Fruit fly (Drosophila melanogaster) whole organism, embryonic: Measurements from ENCODE around the gene CG10165.

Experiments used
- Aef1 ChIP-seq: fragments of 200-800 bp; sonication (Bioruptor generic); IDR thresholded peaks from 3 replicates; pipeline ENCODE4 v1.3.6; 2022; ENCODE audit warnings: missing biosample characterization, missing genetic modification characterization
- Atf3 ChIP-seq: fragments of 200-800 bp; sonication (Bioruptor generic); optimal IDR thresholded peaks from 3 replicates; lab custom pipeline; 2016; ENCODE audit warnings: missing biosample characterization, missing genetic modification characterization
- CG11456 ChIP-seq: fragments of 200-800 bp; sonication (Bioruptor generic); IDR thresholded peaks from 3 replicates; pipeline ENCODE4 v1.3.6; 2022; ENCODE audit warnings: missing biosample characterization, missing genetic modification characterization
- CG12155 ChIP-seq: fragments of 200-800 bp; sonication (Bioruptor generic); optimal IDR thresholded peaks from 3 replicates; lab custom pipeline; 2016; ENCODE audit warnings: missing biosample characterization, missing genetic modification characterization
- CG12659 ChIP-seq: fragments of 200-800 bp; sonication (Bioruptor generic); optimal IDR thresholded peaks from 3 replicates; lab custom pipeline; 2017; ENCODE audit warnings: mild to moderate bottlenecking, missing biosample characterization, missing genetic modification reagents, missing genetic modification characterization
- CG13123 ChIP-seq: fragments of 200-800 bp; sonication (Bioruptor generic); optimal IDR thresholded peaks from 2 replicates; lab custom pipeline; 2016; ENCODE audit warnings: missing biosample characterization, missing genetic modification characterization
- CG14441 ChIP-seq: fragments of 200-800 bp; sonication (Bioruptor generic); IDR thresholded peaks from 2 replicates; pipeline ENCODE4 v1.3.6; 2022; ENCODE audit warnings: missing biosample characterization, missing genetic modification characterization
- CG1603 ChIP-seq: fragments of 200-800 bp; sonication (Bioruptor generic); optimal IDR thresholded peaks from 2 replicates; lab custom pipeline; 2019; ENCODE audit warnings: missing biosample characterization, mild to moderate bottlenecking, missing genetic modification characterization, moderate library complexity
- CG17359 ChIP-seq: fragments of 200-800 bp; sonication (Bioruptor generic); optimal IDR thresholded peaks from 3 replicates; lab custom pipeline; 2018; ENCODE audit warnings: missing biosample characterization, mild to moderate bottlenecking, missing genetic modification characterization, moderate library complexity
- CG18011 ChIP-seq: fragments of 200-800 bp; sonication (Bioruptor generic); optimal IDR thresholded peaks from 2 replicates; lab custom pipeline; 2017; ENCODE audit warnings: missing biosample characterization, missing genetic modification characterization, mild to moderate bottlenecking, moderate library complexity, missing genotype
- CG2116 ChIP-seq: fragments of 200-800 bp; sonication (Bioruptor generic); optimal IDR thresholded peaks from 3 replicates; lab custom pipeline; 2018; ENCODE audit warnings: missing biosample characterization, mild to moderate bottlenecking, missing genetic modification characterization
- CG31441 ChIP-seq: fragments of 200-800 bp; sonication (Bioruptor generic); IDR thresholded peaks from 2 replicates; pipeline ENCODE4 v1.3.6; 2022; ENCODE audit warnings: missing biosample characterization, missing genetic modification characterization
- CG4707 ChIP-seq: fragments of 200-800 bp; sonication (Bioruptor generic); optimal IDR thresholded peaks from 2 replicates; lab custom pipeline; 2018; ENCODE audit warnings: missing biosample characterization, mild to moderate bottlenecking, missing genetic modification characterization, moderate library complexity
- CG4730 ChIP-seq: fragments of 200-800 bp; sonication (Bioruptor generic); IDR thresholded peaks from 2 replicates; pipeline ENCODE4 v1.3.6; 2022; ENCODE audit warnings: missing biosample characterization, missing genetic modification characterization
- CG4820 ChIP-seq: fragments of 200-800 bp; sonication (Bioruptor generic); optimal IDR thresholded peaks from 3 replicates; lab custom pipeline; 2016; ENCODE audit warnings: missing biosample characterization, missing genetic modification characterization
- CG8089 ChIP-seq: fragments of 200-800 bp; sonication (Bioruptor generic); optimal IDR thresholded peaks from 3 replicates; lab custom pipeline; 2016; ENCODE audit warnings: missing biosample characterization, missing genetic modification characterization
- CG8388 ChIP-seq: fragments of 200-800 bp; sonication (Bioruptor generic); optimal IDR thresholded peaks from 2 replicates; lab custom pipeline; 2019; ENCODE audit warnings: missing biosample characterization, mild to moderate bottlenecking, missing genetic modification characterization, moderate library complexity
- CG8765 ChIP-seq: fragments of 200-800 bp; sonication (Bioruptor generic); IDR thresholded peaks from 2 replicates; pipeline ENCODE4 v1.3.6; 2022; ENCODE audit warnings: missing biosample characterization, missing genetic modification characterization
- CG9437 ChIP-seq: fragments of 200-800 bp; sonication (Bioruptor generic); optimal IDR thresholded peaks from 2 replicates; lab custom pipeline; 2018; ENCODE audit warnings: missing biosample characterization, mild to moderate bottlenecking, missing genetic modification characterization
- CTCF ChIP-seq: fragments of 200-800 bp; sonication (Bioruptor generic); optimal IDR thresholded peaks from 2 replicates; lab custom pipeline; 2017; ENCODE audit warnings: missing biosample characterization, mild to moderate bottlenecking, missing genetic modification characterization, moderate library complexity
- CoRest ChIP-seq: fragments of 200-800 bp; sonication (Bioruptor generic); optimal IDR thresholded peaks from 3 replicates; lab custom pipeline; 2018; ENCODE audit warnings: missing biosample characterization, mild to moderate bottlenecking, missing genetic modification characterization, moderate library complexity
- CrebB ChIP-seq: fragments of 200-800 bp; sonication (Bioruptor generic); optimal IDR thresholded peaks from 3 replicates; lab custom pipeline; 2018; ENCODE audit warnings: missing biosample characterization, mild to moderate bottlenecking, missing genetic modification characterization
- Dll ChIP-seq: fragments of 200-800 bp; sonication (Bioruptor generic); IDR thresholded peaks from 4 replicates; pipeline ENCODE4 v1.3.6; 2022; ENCODE audit warnings: missing biosample characterization, missing genetic modification characterization; ENCODE audit not compliant: partially characterized antibody
- Eip74EF ChIP-seq, 2 experiments: fragments of 200-800 bp in 1 of 2; fragments of >200 bp in 1 of 2; sonication (Bioruptor generic) in 1 of 2; optimal IDR thresholded peaks; 2 replicates each; lab custom pipeline; 2017 to 2019; ENCODE audit warnings: missing biosample characterization in 2 of 2, missing genetic modification characterization in 2 of 2, mild to moderate bottlenecking in 1 of 2, moderate library complexity in 1 of 2
- MBD-R2 ChIP-seq: fragments of 200-800 bp; sonication (Bioruptor generic); IDR thresholded peaks from 2 replicates; pipeline ENCODE4 v1.3.6; 2022; ENCODE audit warnings: missing biosample characterization, missing genetic modification characterization
- Mad ChIP-seq: fragments of 200-800 bp; sonication (Bioruptor generic); optimal IDR thresholded peaks from 2 replicates; lab custom pipeline; 2016; ENCODE audit warnings: missing biosample characterization, missing genetic modification characterization
- Mrtf ChIP-seq: fragments of 200-800 bp; sonication (Bioruptor generic); IDR thresholded peaks from 3 replicates; pipeline ENCODE4 v1.3.6; 2022; ENCODE audit warnings: missing biosample characterization, missing genetic modification characterization
- Nf-YA ChIP-seq: fragments of 200-800 bp; sonication (Bioruptor generic); IDR thresholded peaks from 2 replicates; pipeline ENCODE4 v1.3.6; 2022; ENCODE audit warnings: missing biosample characterization, missing genetic modification characterization
- PHDP ChIP-seq: fragments of 200-800 bp; sonication (Bioruptor generic); optimal IDR thresholded peaks from 3 replicates; lab custom pipeline; 2018; ENCODE audit warnings: missing biosample characterization, mild to moderate bottlenecking, missing genetic modification characterization, moderate library complexity
- Vsx1 ChIP-seq: fragments of 200-800 bp; sonication (Bioruptor generic); optimal IDR thresholded peaks from 2 replicates; lab custom pipeline; 2017; ENCODE audit warnings: missing biosample characterization, mild to moderate bottlenecking, missing genetic modification characterization, missing genetic modification reagents
- ap ChIP-seq: fragments of 200-800 bp; sonication (Bioruptor generic); IDR thresholded peaks from 2 replicates; pipeline ENCODE4 v1.3.6; 2022; ENCODE audit warnings: missing biosample characterization, missing genetic modification characterization
- caup ChIP-seq: fragments of 200-800 bp; sonication (Bioruptor generic); optimal IDR thresholded peaks from 3 replicates; lab custom pipeline; 2017; ENCODE audit warnings: missing biosample characterization, mild to moderate bottlenecking, missing genetic modification characterization, moderate library complexity; ENCODE audit not compliant: severe bottlenecking
- cwo ChIP-seq: fragments of 200-800 bp; sonication (Bioruptor generic); optimal IDR thresholded peaks from 3 replicates; lab custom pipeline; 2017; ENCODE audit warnings: missing biosample characterization, missing genetic modification characterization, mild to moderate bottlenecking, moderate library complexity, missing genetic modification reagents
- dm ChIP-seq: fragments of 200-800 bp; sonication (Bioruptor generic); optimal IDR thresholded peaks from 3 replicates; lab custom pipeline; 2016; ENCODE audit warnings: missing biosample characterization, missing genetic modification characterization
- dmrt11E ChIP-seq: fragments of 200-800 bp; sonication (Bioruptor generic); optimal IDR thresholded peaks from 3 replicates; lab custom pipeline; 2018; ENCODE audit warnings: missing biosample characterization, mild to moderate bottlenecking, missing genetic modification characterization, moderate library complexity
- hb ChIP-seq: fragments of 200-800 bp; sonication (Bioruptor generic); IDR thresholded peaks from 3 replicates; pipeline ENCODE4 v1.3.6; 2022; ENCODE audit warnings: missing biosample characterization, missing genetic modification characterization; ENCODE audit not compliant: partially characterized antibody
- kni ChIP-seq: fragments of 200-800 bp; sonication (Bioruptor generic); optimal IDR thresholded peaks from 3 replicates; lab custom pipeline; 2017; ENCODE audit warnings: mild to moderate bottlenecking, missing biosample characterization, missing genetic modification reagents, missing genetic modification characterization
- mirr ChIP-seq: fragments of 200-800 bp; sonication (Bioruptor generic); optimal IDR thresholded peaks from 3 replicates; lab custom pipeline; 2018; ENCODE audit warnings: missing biosample characterization, mild to moderate bottlenecking, missing genetic modification characterization
- nerfin-1 ChIP-seq: fragments of 200-800 bp; sonication (Bioruptor generic); optimal IDR thresholded peaks from 3 replicates; lab custom pipeline; 2019; ENCODE audit warnings: missing biosample characterization, mild to moderate bottlenecking, missing genetic modification characterization, moderate library complexity
- oc ChIP-seq: fragments of 200-800 bp; sonication (Bioruptor generic); optimal IDR thresholded peaks from 2 replicates; lab custom pipeline; 2018; ENCODE audit warnings: missing biosample characterization, mild to moderate bottlenecking, missing genetic modification characterization, moderate library complexity
- org-1 ChIP-seq: fragments of 200-800 bp; sonication (Bioruptor generic); optimal IDR thresholded peaks from 2 replicates; lab custom pipeline; 2017; ENCODE audit warnings: missing biosample characterization, missing genetic modification characterization
- phol ChIP-seq: fragments of 200-800 bp; sonication (Bioruptor generic); optimal IDR thresholded peaks from 3 replicates; lab custom pipeline; 2018; ENCODE audit warnings: missing biosample characterization, mild to moderate bottlenecking, missing genetic modification characterization, moderate library complexity
- pita ChIP-seq: fragments of 200-800 bp; sonication (Bioruptor generic); optimal IDR thresholded peaks from 2 replicates; lab custom pipeline; 2017; ENCODE audit warnings: missing biosample characterization, mild to moderate bottlenecking, missing genetic modification characterization
- slbo ChIP-seq: fragments of 200-800 bp; sonication (Bioruptor generic); IDR thresholded peaks from 2 replicates; pipeline ENCODE4 v1.3.6; 2022; ENCODE audit warnings: missing biosample characterization, missing genetic modification characterization
- tap ChIP-seq: fragments of 200-800 bp; optimal IDR thresholded peaks from 3 replicates; lab custom pipeline; 2019; ENCODE audit warnings: missing biosample characterization, mild to moderate bottlenecking, missing genetic modification characterization, moderate library complexity
- tna ChIP-seq: fragments of 200-800 bp; sonication (Bioruptor generic); IDR thresholded peaks from 2 replicates; pipeline ENCODE4 v1.3.6; 2022; ENCODE audit warnings: missing biosample characterization, missing genetic modification characterization; ENCODE audit not compliant: partially characterized antibody
- twi ChIP-seq: fragments of 200-800 bp; optimal IDR thresholded peaks from 2 replicates; lab custom pipeline; 2019; ENCODE audit warnings: missing biosample characterization, mild to moderate bottlenecking, missing genetic modification characterization, moderate library complexity
- vfl ChIP-seq: fragments of 200-800 bp; sonication (Bioruptor generic); optimal IDR thresholded peaks from 2 replicates; lab custom pipeline; 2016; ENCODE audit warnings: missing biosample characterization, missing genetic modification characterization

CG10165 gene

DNA sequence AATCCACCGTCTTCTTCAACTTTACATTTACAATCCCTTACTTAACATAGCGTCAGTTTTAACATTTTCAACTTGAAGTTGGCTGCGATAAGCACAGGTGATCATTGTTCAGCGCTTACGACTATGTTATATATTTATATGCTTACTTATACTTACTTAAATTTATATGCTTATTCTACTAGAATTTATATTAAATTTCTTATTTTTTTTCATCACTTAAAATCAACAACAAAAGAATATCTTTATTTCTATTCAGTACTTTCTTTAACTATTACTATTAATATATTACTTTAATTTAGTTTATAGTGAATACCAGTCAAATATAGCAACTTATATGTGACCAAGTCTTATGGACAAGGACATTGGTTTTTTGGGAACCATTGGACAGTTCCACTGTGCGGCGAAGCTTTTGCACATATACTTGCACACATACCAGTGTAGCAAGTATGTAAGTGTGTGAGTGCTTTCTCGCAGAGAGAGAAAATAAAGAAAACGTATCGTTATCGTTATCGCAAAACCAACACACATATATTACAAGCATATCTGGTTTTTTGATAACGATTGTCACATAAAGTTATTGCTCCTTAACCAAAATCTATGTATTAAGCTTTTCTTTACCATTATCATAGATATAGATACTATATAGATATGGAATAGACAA is 12.8 kb downstream of the CG10165 start, which contains the start of gene Hasp (continued):
- no peak for TF ChIP-seq org-1 (GFP tag; lab: Kevin White, UChicago)
- TF ChIP-seq Mrtf (GFP tag; lab: Robert Waterston, UW): no peak
- no peak for TF ChIP-seq Atf3 (GFP tag; lab: Kevin White, UChicago)
- TF ChIP-seq CG31441 (GFP tag; lab: Robert Waterston, UW): peak; percentile 65
- peak; percentile 12 for TF ChIP-seq CG9437 (GFP tag; lab: Kevin White, UChicago)
- TF ChIP-seq caup (GFP tag; lab: Kevin White, UChicago): peak; percentile 51
- TF ChIP-seq hb: peak; percentile 89
- TF ChIP-seq Mad: no peak
- peak; percentile 96 for TF ChIP-seq tna
- TF ChIP-seq PHDP (tag; lab: Kevin White, UChicago): peak; percentile 61
- TF ChIP-seq MBD-R2 (GFP tag; lab: Robert Waterston, UW): peak; percentile 39; the same call in 1 of the 2 replicates
- TF ChIP-seq tap (tag; lab: Kevin White, UChicago): no peak
- TF ChIP-seq CG8765 (GFP tag; lab: Robert Waterston, UW): no peak
- TF ChIP-seq phol (tag; lab: Kevin White, UChicago): peak; percentile 63
- peak; percentile 41 for TF ChIP-seq oc
- TF ChIP-seq CG4707: peak; percentile 79
- no peak for TF ChIP-seq CG8089
- TF ChIP-seq kni (GFP tag; lab: Kevin White, UChicago): no peak
- TF ChIP-seq CG18011 (GFP tag; lab: Kevin White, UChicago): peak; percentile 12
- TF ChIP-seq CG2116 (GFP tag; lab: Kevin White, UChicago): peak; percentile 72
- no peak for TF ChIP-seq twi (tag; lab: Kevin White, UChicago)
- TF ChIP-seq dm (GFP tag; lab: Kevin White, UChicago): no peak
- TF ChIP-seq Nf-YA (GFP tag; lab: Robert Waterston, UW): no peak
- peak; percentile 0 for TF ChIP-seq vfl (GFP tag; lab: Kevin White, UChicago)
- peak; percentile 59 for TF ChIP-seq CG8388 (GFP tag; lab: Kevin White, UChicago)
- TF ChIP-seq slbo (GFP tag; lab: Robert Waterston, UW): peak; percentile 59
- TF ChIP-seq Eip74EF (GFP tag; optimal IDR thresholded peaks at IDR 0.05; lab: Kevin White, UChicago): peak in 1 of 2 experiments; percentile 67
- TF ChIP-seq ap (GFP tag; lab: Robert Waterston, UW): peak; percentile 50
- TF ChIP-seq CrebB (tag; lab: Kevin White, UChicago): no peak
- peak; percentile 29 for TF ChIP-seq cwo (GFP tag; lab: Kevin White, UChicago)
- TF ChIP-seq Aef1 (GFP tag; lab: Robert Waterston, UW): 0 out of 3 replicates have a peak, but pooled peaks have one; percentile 10
- TF ChIP-seq CTCF (GFP tag; lab: Kevin White, UChicago): no peak
- no peak for TF ChIP-seq Vsx1 (GFP tag; lab: Kevin White, UChicago)
- peak; percentile 70 for TF ChIP-seq CG17359
- TF ChIP-seq CoRest (tag; lab: Kevin White, UChicago): peak; percentile 56
- TF ChIP-seq CG13123 (GFP tag; lab: Kevin White, UChicago): no peak
- TF ChIP-seq CG4820 (GFP tag; lab: Kevin White, UChicago): peak; percentile 58
- peak; percentile 46 for TF ChIP-seq CG12659 (GFP tag; lab: Kevin White, UChicago)
- peak; percentile 60; the same call in 2 of the 3 replicates for TF ChIP-seq CG11456
- TF ChIP-seq CG1603 (tag; lab: Kevin White, UChicago): peak; percentile 37
- no peak for TF ChIP-seq CG4730 (GFP tag; lab: Robert Waterston, UW)
- peak; percentile 68 for TF ChIP-seq Dll (GFP tag; lab: Robert Waterston, UW)
- TF ChIP-seq pita (GFP tag; lab: Kevin White, UChicago): no peak
- TF ChIP-seq nerfin-1 (tag; lab: Kevin White, UChicago): peak; percentile 40
- peak; percentile 14 for TF ChIP-seq CG12155
- peak; percentile 53; the same call in 1 of the 2 replicates for TF ChIP-seq CG14441
- TF ChIP-seq dmrt11E (tag; lab: Kevin White, UChicago): no peak
- peak; percentile 8 for TF ChIP-seq mirr
